6 worm cellular contexts compared by ENCODE assay signal in genomic region chrII:1995744-1996143, ce11.
TF ChIP-seq lines count a peak whose summit lies in the region.

No protein-coding gene starts in this region.

TF ChIP-seq in whole organism, L1 larva, 84 proteins besides CTCF, POLR2A, EP300 and RAD21:
- TF ChIP-seq pqm-1 (tag; optimal IDR thresholded peaks at IDR 0.05; lab: Kevin White, UChicago) (peak; percentile 27), vab-15 (tag; optimal IDR thresholded peaks at IDR 0.05; lab: Kevin White, UChicago) (no peak), pax-3 (tag; optimal IDR thresholded peaks at IDR 0.05; lab: Kevin White, UChicago) (no peak), lin-35 (GFP tag; optimal IDR thresholded peaks at IDR 0.05; lab: Kevin White, UChicago) (peak in 1 of 2 experiments; percentile 14), elt-2 (tag; optimal IDR thresholded peaks at IDR 0.05; lab: Kevin White, UChicago) (peak; percentile 84)
TF ChIP-seq in whole organism, L1 larva: peak in this region for 3.

TF ChIP-seq in whole organism, L2 larva, 48 proteins besides CTCF, POLR2A, EP300 and RAD21:
- TF ChIP-seq mbf-1 (tag; optimal IDR thresholded peaks at IDR 0.05; lab: Kevin White, UChicago), result no peak
- TF ChIP-seq fos-1 (tag; optimal IDR thresholded peaks at IDR 0.05; lab: Kevin White, UChicago), result peak; percentile 89
- peak; percentile 6 for TF ChIP-seq gmeb-1 (tag; optimal IDR thresholded peaks at IDR 0.05; lab: Kevin White, UChicago)
- no peak for TF ChIP-seq skn-1 (tag; optimal IDR thresholded peaks at IDR 0.05; lab: Kevin White, UChicago)

TF ChIP-seq in whole organism, L3 larva, 47 proteins besides CTCF, POLR2A, EP300 and RAD21:
- no peak for TF ChIP-seq elt-3 (tag; optimal IDR thresholded peaks at IDR 0.05; lab: Kevin White, UChicago)
- TF ChIP-seq jun-1 (tag; optimal IDR thresholded peaks at IDR 0.05; lab: Kevin White, UChicago), result peak; percentile 8
- TF ChIP-seq mml-1 (tag; optimal IDR thresholded peaks at IDR 0.05; lab: Kevin White, UChicago), result no peak
- TF ChIP-seq elt-2 (tag; optimal IDR thresholded peaks at IDR 0.05; lab: Kevin White, UChicago), result peak; percentile 83
- TF ChIP-seq eor-1 (tag; optimal IDR thresholded peaks at IDR 0.05; lab: Kevin White, UChicago), result no peak
- TF ChIP-seq pqm-1 (tag; optimal IDR thresholded peaks at IDR 0.05; lab: Kevin White, UChicago), result peak; percentile 57
- TF ChIP-seq mdl-1 (tag; optimal IDR thresholded peaks at IDR 0.05; lab: Kevin White, UChicago), result no peak
- TF ChIP-seq ztf-4 (tag; optimal IDR thresholded peaks at IDR 0.05; lab: Kevin White, UChicago), result no peak
- TF ChIP-seq nhr-12 (tag; optimal IDR thresholded peaks at IDR 0.05; lab: Kevin White, UChicago), result no peak
- TF ChIP-seq nfya-1 (tag; optimal IDR thresholded peaks at IDR 0.05; lab: Kevin White, UChicago; ENCODE audit: insufficient read depth), result no peak
- TF ChIP-seq nhr-11 (tag; optimal IDR thresholded peaks at IDR 0.05; lab: Kevin White, UChicago), result peak; percentile 27
- no peak for TF ChIP-seq fos-1 (tag; optimal IDR thresholded peaks at IDR 0.05; lab: Kevin White, UChicago)
- no peak for TF ChIP-seq ztf-11 (tag; optimal IDR thresholded peaks at IDR 0.05; lab: Kevin White, UChicago)
- TF ChIP-seq pha-4 (tag; optimal IDR thresholded peaks at IDR 0.05; lab: Kevin White, UChicago), result peak; percentile 34

TF ChIP-seq in whole organism, L4 larva, 104 proteins besides CTCF, POLR2A, EP300 and RAD21:
- TF ChIP-seq nhr-28 (tag; optimal IDR thresholded peaks at IDR 0.05; lab: Kevin White, UChicago) (peak; percentile 74), sdz-12 (GFP tag; optimal IDR thresholded peaks at IDR 0.05; lab: Kevin White, UChicago) (no peak), pqm-1 (tag; optimal IDR thresholded peaks at IDR 0.05; lab: Kevin White, UChicago) (peak; percentile 91), daf-16 (GFP tag; optimal IDR thresholded peaks at IDR 0.05; lab: Kevin White, UChicago) (no peak), daf-16 (tag; optimal IDR thresholded peaks at IDR 0.05; lab: Kevin White, UChicago) (peak; percentile 84), nhr-6 (tag; optimal IDR thresholded peaks at IDR 0.05; lab: Kevin White, UChicago) (no peak), lin-38 (GFP tag; IDR thresholded peaks at IDR 0.05; lab: Robert Waterston, UW) (no peak), lin-13 (GFP tag; optimal IDR thresholded peaks at IDR 0.05; lab: Kevin White, UChicago) (no peak), hlh-11 (tag; optimal IDR thresholded peaks at IDR 0.05; lab: Kevin White, UChicago) (peak; percentile 15), dmd-6 (GFP tag; IDR thresholded peaks at IDR 0.05; lab: Robert Waterston, UW) (no peak; the same call in 1 of the 2 replicates), F37D6.2 (tag; optimal IDR thresholded peaks at IDR 0.05; lab: Kevin White, UChicago) (no peak), php-3 (GFP tag; IDR thresholded peaks at IDR 0.05; lab: Robert Waterston, UW) (peak; percentile 45; the same call in 1 of the 2 replicates), unc-62 (GFP tag; optimal IDR thresholded peaks at IDR 0.05 in 1 of 2; lab: Kevin White, UChicago) (peak in 1 of 2 experiments; percentile 13), unc-62 (tag; optimal IDR thresholded peaks at IDR 0.05; lab: Kevin White, UChicago) (no peak)

TF ChIP-seq in whole organism, late embryonic, 69 proteins besides CTCF, POLR2A, EP300 and RAD21:
- TF ChIP-seq F13H6.1 (tag; optimal IDR thresholded peaks at IDR 0.05; lab: Kevin White, UChicago) (no peak), elt-2 (tag; optimal IDR thresholded peaks at IDR 0.05; lab: Kevin White, UChicago) (peak; percentile 84)

TF ChIP-seq in whole organism, young adult, 124 proteins besides CTCF, POLR2A, EP300 and RAD21:
- no peak for TF ChIP-seq ztf-28 (GFP tag; IDR thresholded peaks at IDR 0.05; lab: Robert Waterston, UW)
- peak; percentile 27 for TF ChIP-seq nhr-80 (tag; optimal IDR thresholded peaks at IDR 0.05; lab: Kevin White, UChicago)
